Worm (Caenorhabditis elegans) whole organism, L4 larva: Measurements from ENCODE around the gene sre-29.

Experiments used
- F26F4.8 ChIP-seq: fragments of 200-800 bp; sonication (Bioruptor generic); conservative IDR thresholded peaks from 2 replicates; pipeline ENCODE4 v1.3.6; 2022; ENCODE audit warnings: missing genetic modification characterization, missing compliant biosample characterization
- F37D6.2 ChIP-seq: sonication (generic microtip); optimal IDR thresholded peaks from 2 replicates; lab custom pipeline; 2016; ENCODE audit warnings: mild to moderate bottlenecking, missing genetic modification characterization, missing compliant biosample characterization
- F44E2.7 ChIP-seq: fragments of 200-800 bp; sonication (Bioruptor generic); IDR thresholded peaks from 2 replicates; pipeline ENCODE4 v2.1.2; 2022; ENCODE audit warnings: missing genetic modification characterization, missing compliant biosample characterization
- R02D3.7 ChIP-seq: fragments of 150-350 bp; sonication (generic microtip); optimal IDR thresholded peaks from 3 replicates; lab custom pipeline; 2014; ENCODE audit warnings: missing biosample characterization, missing genetic modification characterization
- Y105C5A.15 ChIP-seq: fragments of 200-800 bp; sonication (Bioruptor generic); IDR thresholded peaks from 2 replicates; pipeline ENCODE4 v1.3.6; 2022; ENCODE audit warnings: missing genetic modification characterization, missing compliant biosample characterization
- Y48G9A.11 ChIP-seq: fragments of 200-800 bp; sonication (Bioruptor generic); IDR thresholded peaks from 2 replicates; pipeline ENCODE4 v1.3.6; 2022; ENCODE audit warnings: missing genetic modification reagents, missing genetic modification characterization, missing compliant biosample characterization
- ZK337.2 ChIP-seq: fragments of 200-800 bp; sonication (Bioruptor generic); IDR thresholded peaks from 2 replicates; pipeline ENCODE4 v1.3.6; 2022; ENCODE audit warnings: missing genetic modification reagents, missing genetic modification characterization, missing compliant biosample characterization
- aly-2 ChIP-seq: sonication (generic microtip); optimal IDR thresholded peaks from 2 replicates; lab custom pipeline; 2018; ENCODE audit warnings: missing biosample characterization, missing genetic modification characterization
- arid-1 ChIP-seq: fragments of 200-800 bp; sonication (Bioruptor generic); conservative IDR thresholded peaks from 2 replicates; pipeline ENCODE4 v1.3.6; 2022; ENCODE audit warnings: missing genetic modification reagents, missing genetic modification characterization, missing compliant biosample characterization
- ceh-20 ChIP-seq: fragments of 200-800 bp; sonication (Bioruptor generic); IDR thresholded peaks from 2 replicates; pipeline ENCODE4 v1.3.6; 2022; ENCODE audit warnings: missing genetic modification reagents, missing genetic modification characterization, missing compliant biosample characterization
- ceh-32 ChIP-seq: sonication (generic microtip); optimal IDR thresholded peaks from 2 replicates; lab custom pipeline; 2016; ENCODE audit warnings: mild to moderate bottlenecking, missing genetic modification characterization, missing compliant biosample characterization; ENCODE audit not compliant: poor library complexity
- ceh-44 ChIP-seq: fragments of 200-800 bp; sonication (Bioruptor generic); IDR thresholded peaks from 2 replicates; pipeline ENCODE4 v1.3.6; 2022; ENCODE audit warnings: missing genetic modification reagents, missing genetic modification characterization, missing compliant biosample characterization
- dmd-6 ChIP-seq: fragments of 200-800 bp; sonication (Bioruptor generic); IDR thresholded peaks from 2 replicates; pipeline ENCODE4 v1.3.6; 2022; ENCODE audit warnings: missing genetic modification reagents, missing genetic modification characterization, missing compliant biosample characterization
- dmd-8 ChIP-seq: fragments of 200-800 bp; sonication (Bioruptor generic); IDR thresholded peaks from 2 replicates; pipeline ENCODE4 v1.3.6; 2022; ENCODE audit warnings: missing genetic modification characterization, missing compliant biosample characterization
- dmd-9 ChIP-seq: fragments of 200-800 bp; sonication (Bioruptor generic); IDR thresholded peaks from 2 replicates; pipeline ENCODE4 v1.3.6; 2022; ENCODE audit warnings: missing genetic modification reagents, missing genetic modification characterization, missing compliant biosample characterization
- duxl-1 ChIP-seq: sonication (generic microtip); optimal IDR thresholded peaks from 2 replicates; lab custom pipeline; 2016; ENCODE audit warnings: mild to moderate bottlenecking, missing genetic modification characterization, moderate library complexity, missing compliant biosample characterization; ENCODE audit not compliant: poor library complexity
- egl-43 ChIP-seq: fragments of 200-800 bp; sonication (Bioruptor generic); IDR thresholded peaks from 2 replicates; pipeline ENCODE4 v1.3.6; 2022; ENCODE audit warnings: missing genetic modification reagents, missing genetic modification characterization, missing compliant biosample characterization
- fos-1 ChIP-seq: fragments of 150-350 bp; optimal IDR thresholded peaks from 2 replicates; lab custom pipeline; 2014; ENCODE audit warnings: missing biosample characterization, missing genetic modification characterization
- hif-1 ChIP-seq, 2 experiments: sonication (generic microtip); optimal IDR thresholded peaks; 2 replicates each; lab custom pipeline; 2016 to 2017; ENCODE audit warnings: missing compliant biosample characterization in 2 of 2, missing genetic modification characterization in 2 of 2, missing genetic modification reagents in 2 of 2, missing genotype in 2 of 2, mild to moderate bottlenecking in 1 of 2
- hlh-11 ChIP-seq: fragments of 200-800 bp; sonication (Bioruptor generic); optimal IDR thresholded peaks from 2 replicates; lab custom pipeline; 2018; ENCODE audit warnings: mild to moderate bottlenecking, missing genetic modification characterization, missing compliant biosample characterization
- lim-7 ChIP-seq: fragments of 200-800 bp; sonication (Bioruptor generic); IDR thresholded peaks from 2 replicates; pipeline ENCODE4 v1.3.6; 2022; ENCODE audit warnings: missing genetic modification characterization, missing compliant biosample characterization
- lin-1 ChIP-seq: fragments of 200-800 bp; sonication (Bioruptor generic); IDR thresholded peaks from 2 replicates; pipeline ENCODE4 v1.3.6; 2022; ENCODE audit warnings: missing genetic modification reagents, missing genetic modification characterization, missing compliant biosample characterization
- lin-15B ChIP-seq: fragments of 150-350 bp; sonication (generic microtip); optimal IDR thresholded peaks from 3 replicates; lab custom pipeline; 2014; ENCODE audit warnings: missing biosample characterization, missing genetic modification characterization
- lin-38 ChIP-seq: fragments of 200-800 bp; sonication (Bioruptor generic); IDR thresholded peaks from 2 replicates; pipeline ENCODE4 v1.3.6; 2022; ENCODE audit warnings: missing genetic modification reagents, missing genetic modification characterization, missing compliant biosample characterization
- lin-39 ChIP-seq: fragments of 150-350 bp; optimal IDR thresholded peaks from 2 replicates; lab custom pipeline; 2014; ENCODE audit warnings: missing biosample characterization, missing genetic modification reagents, missing genetic modification characterization
- lir-3 ChIP-seq: sonication (generic microtip); optimal IDR thresholded peaks from 2 replicates; lab custom pipeline; 2016; ENCODE audit warnings: mild to moderate bottlenecking, missing genetic modification characterization, missing compliant biosample characterization
- madf-5 ChIP-seq, 2 experiments: fragments of 200-800 bp; sonication (Bioruptor generic); IDR thresholded peaks; 2 replicates each; pipeline ENCODE4 v1.3.6; 2022; ENCODE audit warnings: missing compliant biosample characterization in 2 of 2, missing genetic modification characterization in 2 of 2
- madf-9 ChIP-seq: fragments of 200-800 bp; sonication (Bioruptor generic); conservative IDR thresholded peaks from 2 replicates; pipeline ENCODE4 v1.3.6; 2022; ENCODE audit warnings: missing genetic modification reagents, missing genetic modification characterization, missing compliant biosample characterization
- mes-2 ChIP-seq: sonication (generic microtip); optimal IDR thresholded peaks from 2 replicates; lab custom pipeline; 2016; ENCODE audit warnings: missing genotype, mild to moderate bottlenecking, missing genetic modification characterization, missing compliant biosample characterization; ENCODE audit not compliant: poor library complexity, severe bottlenecking
- nhr-10 ChIP-seq: fragments of 150-350 bp; optimal IDR thresholded peaks from 2 replicates; lab custom pipeline; 2014; ENCODE audit warnings: missing biosample characterization, missing genetic modification characterization
- nhr-237 ChIP-seq: sonication (generic microtip); optimal IDR thresholded peaks from 2 replicates; lab custom pipeline; 2017; ENCODE audit warnings: missing biosample characterization, missing genetic modification characterization
- nhr-25 ChIP-seq: sonication (generic microtip); optimal IDR thresholded peaks from 2 replicates; lab custom pipeline; 2017; ENCODE audit warnings: missing genetic modification characterization, mild to moderate bottlenecking, missing compliant biosample characterization, antibody characterized with exemption, moderate library complexity, borderline replicate concordance; ENCODE audit not compliant: insufficient read depth
- nhr-41 ChIP-seq: fragments of 200-800 bp; sonication (Bioruptor generic); IDR thresholded peaks from 2 replicates; pipeline ENCODE4 v1.3.6; 2022; ENCODE audit warnings: missing genetic modification reagents, missing genetic modification characterization, missing compliant biosample characterization
- nhr-48 ChIP-seq: sonication (generic microtip); optimal IDR thresholded peaks from 2 replicates; lab custom pipeline; 2016; ENCODE audit warnings: mild to moderate bottlenecking, missing genetic modification characterization, missing compliant biosample characterization
- nhr-77 ChIP-seq: fragments of 150-350 bp; optimal IDR thresholded peaks from 2 replicates; lab custom pipeline; 2014; ENCODE audit warnings: missing biosample characterization, missing genetic modification characterization
- pha-4 ChIP-seq, 2 experiments: fragments of 150-350 bp in 1 of 2; fragments of 200-800 bp in 1 of 2; sonication (Bioruptor generic) in 1 of 2; IDR thresholded peaks in 1 of 2; optimal IDR thresholded peaks in 1 of 2; 2 replicates each; pipeline versions ENCODE4 v1.3.6 to Lab custom; 2014 to 2022; ENCODE audit warnings: missing genetic modification characterization in 2 of 2, missing genetic modification reagents in 2 of 2, missing biosample characterization in 1 of 2, missing compliant biosample characterization in 1 of 2
- pqm-1 ChIP-seq: sonication (generic microtip); optimal IDR thresholded peaks from 2 replicates; lab custom pipeline; 2017; ENCODE audit warnings: missing biosample characterization, missing genetic modification characterization
- set-16 ChIP-seq: fragments of 200-800 bp; sonication (Bioruptor generic); IDR thresholded peaks from 2 replicates; pipeline ENCODE4 v1.3.6; 2022; ENCODE audit warnings: missing genetic modification reagents, missing genetic modification characterization, missing compliant biosample characterization
- snpc-1.2 ChIP-seq: fragments of 200-800 bp; sonication (Bioruptor generic); IDR thresholded peaks from 2 replicates; pipeline ENCODE4 v1.3.6; 2022; ENCODE audit warnings: missing genetic modification reagents, missing genetic modification characterization, missing compliant biosample characterization
- spr-1 ChIP-seq: sonication (generic microtip); optimal IDR thresholded peaks from 2 replicates; lab custom pipeline; 2016; ENCODE audit warnings: mild to moderate bottlenecking, missing genetic modification characterization, missing compliant biosample characterization
- spr-3 ChIP-seq: fragments of 200-800 bp; sonication (Bioruptor generic); optimal IDR thresholded peaks from 2 replicates; lab custom pipeline; 2018; ENCODE audit warnings: mild to moderate bottlenecking, missing genetic modification characterization, missing compliant biosample characterization
- tag-97 ChIP-seq: fragments of 200-800 bp; sonication (Bioruptor generic); IDR thresholded peaks from 2 replicates; pipeline ENCODE4 v1.3.6; 2022; ENCODE audit warnings: missing genetic modification characterization, missing compliant biosample characterization
- tra-1 ChIP-seq: fragments of 200-800 bp; sonication (Bioruptor generic); IDR thresholded peaks from 2 replicates; pipeline ENCODE4 v1.3.6; 2022; ENCODE audit warnings: missing genetic modification reagents, missing genetic modification characterization, missing compliant biosample characterization
- vab-7 ChIP-seq: fragments of 200-800 bp; sonication (Bioruptor generic); IDR thresholded peaks from 2 replicates; pipeline ENCODE4 v1.3.6; 2022; ENCODE audit warnings: missing genetic modification reagents, missing genetic modification characterization, missing compliant biosample characterization
- ztf-7 ChIP-seq: fragments of 150-350 bp; optimal IDR thresholded peaks from 2 replicates; lab custom pipeline; 2014; ENCODE audit warnings: missing biosample characterization, missing genetic modification characterization

Gene sre-29

ce11 chrII:12369202-12369601 is 32.5 kb downstream of the sre-29 start:
- TF ChIP-seq aly-2 (tag; lab: Kevin White, UChicago) (no peak), duxl-1 (tag; lab: Kevin White, UChicago) (no peak), lir-3 (no peak), set-16 (GFP tag; lab: Robert Waterston, UW) (peak; percentile 66), hif-1 (tag; optimal IDR thresholded peaks at IDR 0.05; lab: Kevin White, UChicago) (peak in 1 of 2 experiments; percentile 16), dmd-8 (GFP tag; lab: Robert Waterston, UW) (no peak)

- TF ChIP-seq nhr-77 (tag; lab: Kevin White, UChicago) (no peak), snpc-1.2 (peak; percentile 20; the same call in 1 of the 2 replicates), duxl-1 (tag; lab: Kevin White, UChicago) (peak; percentile 21), Y105C5A.15 (GFP tag; lab: Robert Waterston, UW) (no peak), egl-43 (GFP tag; lab: Robert Waterston, UW) (peak; percentile 74), set-16 (GFP tag; lab: Robert Waterston, UW) (no peak), F44E2.7 (GFP tag; lab: Robert Waterston, UW) (0 out of 2 replicates have a peak, but pooled peaks have one; percentile 13), F26F4.8 (GFP tag; lab: Robert Waterston, UW) (0 out of 2 replicates have a peak, but pooled peaks have one; percentile 44), lin-39 (tag; lab: Kevin White, UChicago) (no peak), nhr-41 (GFP tag; lab: Robert Waterston, UW) (no peak), tag-97 (no peak), spr-1 (tag; lab: Kevin White, UChicago) (no peak), ceh-32 (tag; lab: Kevin White, UChicago) (no peak), lin-1 (GFP tag; lab: Robert Waterston, UW) (no peak), nhr-10 (no peak), ztf-7 (tag; lab: Kevin White, UChicago) (no peak), nhr-25 (tag; lab: Kevin White, UChicago) (no peak), lin-38 (GFP tag; lab: Robert Waterston, UW) (peak; percentile 46), nhr-48 (tag; lab: Kevin White, UChicago) (no peak), ZK337.2 (GFP tag; lab: Robert Waterston, UW) (0 out of 2 replicates have a peak, but pooled peaks have one; percentile 36), lim-7 (GFP tag; lab: Robert Waterston, UW) (peak; percentile 80; the same call in 1 of the 2 replicates), tra-1 (no peak), mes-2 (peak; percentile 46), dmd-6 (no peak), R02D3.7 (tag; lab: Kevin White, UChicago) (no peak), hlh-11 (no peak), madf-9 (GFP tag; lab: Robert Waterston, UW) (0 out of 2 replicates have a peak, but pooled peaks have one; percentile 29), arid-1 (0 out of 2 replicates have a peak, but pooled peaks have one; percentile 11), dmd-8 (GFP tag; lab: Robert Waterston, UW) (no peak), ceh-44 (GFP tag; lab: Robert Waterston, UW) (0 out of 2 replicates have a peak, but pooled peaks have one; percentile 12), pqm-1 (tag; lab: Kevin White, UChicago) (no peak), Y48G9A.11 (GFP tag; lab: Robert Waterston, UW) (peak; percentile 48; the same call in 1 of the 2 replicates), nhr-237 (tag; lab: Kevin White, UChicago) (no peak), F37D6.2 (no peak), pha-4 (GFP tag; IDR thresholded peaks at IDR 0.05; lab: Robert Waterston, UW) (peak; percentile 35; the same call in 1 of the 2 replicates), pha-4 (tag; optimal IDR thresholded peaks at IDR 0.05; lab: Kevin White, UChicago) (no peak), dmd-9 (no peak), fos-1 (no peak), madf-5 (GFP tag; IDR thresholded peaks at IDR 0.05; lab: Robert Waterston, UW) (no peak), spr-3 (GFP tag; lab: Kevin White, UChicago) (no peak), ceh-20 (no peak), lin-15B (tag; lab: Kevin White, UChicago) (no peak), vab-7 (GFP tag; lab: Robert Waterston, UW) (peak; percentile 54; the same call in 1 of the 2 replicates)
These were observed 39.4 kb downstream of the sre-29 start for ce11 chrII:12362262-12362661.
